Fruit fly (Drosophila melanogaster): ENCODE data around the gene CG13045.
A peak's percentile ranks its signal among the peaks of the same experiment; 100 is the strongest.

CG13045 gene

dm6 chr3L:16309972-16310371 lies 19.2 kb upstream of the CG13045 start (continued):
- TF ChIP-seq CG2875 (GFP tag; optimal IDR thresholded peaks at IDR 0.05): no peak
- no peak for TF ChIP-seq D19A (tag; optimal IDR thresholded peaks at IDR 0.05)
- no peak for TF ChIP-seq CHES-1-like (GFP tag; optimal IDR thresholded peaks at IDR 0.05)
- TF ChIP-seq CG2116 (GFP tag; optimal IDR thresholded peaks at IDR 0.05): no peak
- no peak for TF ChIP-seq CG3407 (GFP tag; optimal IDR thresholded peaks at IDR 0.05)
- peak; percentile 49 for TF ChIP-seq CG11247 (GFP tag; IDR thresholded peaks at IDR 0.05)
- no peak for TF ChIP-seq NC2β (GFP tag; optimal IDR thresholded peaks at IDR 0.05)
- no peak for TF ChIP-seq shn (GFP tag; optimal IDR thresholded peaks at IDR 0.05)
- no peak for TF ChIP-seq sc (optimal IDR thresholded peaks at IDR 0.05)
- no peak for TF ChIP-seq sc (GFP tag; optimal IDR thresholded peaks at IDR 0.05)
- no peak for TF ChIP-seq CG3065 (GFP tag; optimal IDR thresholded peaks at IDR 0.05)
- peak; percentile 42 for TF ChIP-seq CG18599 (GFP tag; optimal IDR thresholded peaks at IDR 0.05)
- TF ChIP-seq CG14050 (GFP tag; IDR thresholded peaks at IDR 0.05): no peak
- no peak for TF ChIP-seq dm (GFP tag; optimal IDR thresholded peaks at IDR 0.05)
- peak; percentile 14 for TF ChIP-seq CG16815 (GFP tag; optimal IDR thresholded peaks at IDR 0.05)
- no peak for TF ChIP-seq CG9727 (GFP tag; optimal IDR thresholded peaks at IDR 0.05)
- no peak for TF ChIP-seq prd (optimal IDR thresholded peaks at IDR 0.05)
- no peak for TF ChIP-seq prd (GFP tag; IDR thresholded peaks at IDR 0.05)
- TF ChIP-seq NC2α (GFP tag; optimal IDR thresholded peaks at IDR 0.05): no peak
- TF ChIP-seq CG11695 (GFP tag; IDR thresholded peaks at IDR 0.05): no peak
- TF ChIP-seq CG42726 (GFP tag; IDR thresholded peaks at IDR 0.05; ENCODE audit: partially characterized antibody): no peak
- peak; percentile 67 for TF ChIP-seq CG2120 (GFP tag; optimal IDR thresholded peaks at IDR 0.05)
- peak in 1 of 2 experiments; percentile 10 for TF ChIP-seq chif (GFP tag; optimal IDR thresholded peaks at IDR 0.05)
- TF ChIP-seq Dad (GFP tag; optimal IDR thresholded peaks at IDR 0.05): no peak
- TF ChIP-seq CG4730 (GFP tag; IDR thresholded peaks at IDR 0.05): no peak
- TF ChIP-seq Elba2 (GFP tag; optimal IDR thresholded peaks at IDR 0.05): no peak
- no peak for TF ChIP-seq oc (tag; optimal IDR thresholded peaks at IDR 0.05)
- TF ChIP-seq CG5245 (GFP tag; optimal IDR thresholded peaks at IDR 0.05): no peak
- no peak for TF ChIP-seq lbe (GFP tag; optimal IDR thresholded peaks at IDR 0.05)
- no peak for TF ChIP-seq pfk (GFP tag; optimal IDR thresholded peaks at IDR 0.05)
- no peak for TF ChIP-seq E2f1 (GFP tag; IDR thresholded peaks at IDR 0.05)
- TF ChIP-seq CG12299 (tag; optimal IDR thresholded peaks at IDR 0.05): no peak
- TF ChIP-seq CG14710 (tag; optimal IDR thresholded peaks at IDR 0.05): no peak
- no peak for TF ChIP-seq CG2199 (GFP tag; IDR thresholded peaks at IDR 0.05)
- TF ChIP-seq CG30431 (GFP tag; optimal IDR thresholded peaks at IDR 0.05): no peak
- TF ChIP-seq crp (GFP tag; optimal IDR thresholded peaks at IDR 0.05): no peak
- no peak for TF ChIP-seq Xrp1 (GFP tag; IDR thresholded peaks at IDR 0.05)
- no peak for TF ChIP-seq fd102C (GFP tag; optimal IDR thresholded peaks at IDR 0.05)
- no peak for TF ChIP-seq crol (GFP tag; IDR thresholded peaks at IDR 0.05)
- no peak for TF ChIP-seq CG12391 (tag; optimal IDR thresholded peaks at IDR 0.05)
- TF ChIP-seq CG11093 (GFP tag; IDR thresholded peaks at IDR 0.05): no peak
- TF ChIP-seq CG4854 (GFP tag; optimal IDR thresholded peaks at IDR 0.05): no peak
- TF ChIP-seq Eip74EF (GFP tag; optimal IDR thresholded peaks at IDR 0.05): no peak
- no peak for TF ChIP-seq D (optimal IDR thresholded peaks at IDR 0.05)
- TF ChIP-seq D (GFP tag; optimal IDR thresholded peaks at IDR 0.05): no peak
- no peak for TF ChIP-seq ATbp (GFP tag; optimal IDR thresholded peaks at IDR 0.05)
- TF ChIP-seq E2f2 (GFP tag; IDR thresholded peaks at IDR 0.05): no peak
- no peak for TF ChIP-seq bsh (GFP tag; optimal IDR thresholded peaks at IDR 0.05)
- no peak for TF ChIP-seq tio (GFP tag; optimal IDR thresholded peaks at IDR 0.05)
- no peak for TF ChIP-seq tx (GFP tag; optimal IDR thresholded peaks at IDR 0.05)
- TF ChIP-seq CG32532 (GFP tag; IDR thresholded peaks at IDR 0.05): 0 out of 2 replicates have a peak, but pooled peaks have one; percentile 6
- no peak for TF ChIP-seq grau (tag; optimal IDR thresholded peaks at IDR 0.05)
- TF ChIP-seq CG17328 (GFP tag; IDR thresholded peaks at IDR 0.05): no peak

Data from whole organism, embryonic.